Worm (Caenorhabditis elegans) whole organism, L3 larva: ENCODE data around the gene pssy-1.

ENCODE experiments used
- R02D3.7 ChIP-seq: fragments of 150-350 bp; optimal IDR thresholded peaks from 2 replicates; lab custom pipeline; 2014; ENCODE audit warnings: missing biosample characterization, missing genetic modification characterization
- ZK546.5 ChIP-seq: sonication (generic microtip); optimal IDR thresholded peaks from 2 replicates; lab custom pipeline; 2017; ENCODE audit warnings: missing biosample characterization, missing genetic modification characterization
- aly-2 ChIP-seq: fragments of 150-350 bp; optimal IDR thresholded peaks from 2 replicates; lab custom pipeline; 2014; ENCODE audit warnings: missing biosample characterization, missing genetic modification characterization
- ama-1 ChIP-seq: fragments of 150-350 bp; optimal IDR thresholded peaks from 2 replicates; lab custom pipeline; 2018
- ceh-16 ChIP-seq: sonication (generic microtip); optimal IDR thresholded peaks from 2 replicates; lab custom pipeline; 2017; ENCODE audit warnings: missing biosample characterization, missing genetic modification characterization
- daf-12 ChIP-seq: fragments of 150-350 bp; optimal IDR thresholded peaks from 2 replicates; lab custom pipeline; 2014; ENCODE audit warnings: missing biosample characterization, missing genetic modification reagents, missing genetic modification characterization
- egl-27 ChIP-seq: sonication (generic microtip); optimal IDR thresholded peaks from 4 replicates; lab custom pipeline; 2017; ENCODE audit warnings: missing biosample characterization, missing genetic modification reagents, missing genetic modification characterization
- egl-5 ChIP-seq: fragments of 150-350 bp; optimal IDR thresholded peaks from 2 replicates; lab custom pipeline; 2017; ENCODE audit warnings: missing biosample characterization, missing genetic modification reagents, missing genetic modification characterization, inconsistent platforms
- elt-1 ChIP-seq: fragments of 150-350 bp; optimal IDR thresholded peaks from 2 replicates; lab custom pipeline; 2014; ENCODE audit warnings: missing biosample characterization, missing genetic modification characterization
- elt-2 ChIP-seq: sonication (generic microtip); optimal IDR thresholded peaks from 2 replicates; lab custom pipeline; 2016; ENCODE audit warnings: missing genetic modification reagents, mild to moderate bottlenecking, missing genetic modification characterization, missing compliant biosample characterization
- elt-3 ChIP-seq, 3 experiments: fragments of 150-350 bp in 1 of 3; sonication (generic microtip) in 2 of 3; optimal IDR thresholded peaks; 2 replicates in 2 of 3; 4 replicates in 1 of 3; lab custom pipeline; 2014 to 2017; ENCODE audit warnings: missing biosample characterization in 3 of 3, missing genetic modification characterization in 3 of 3
- eor-1 ChIP-seq, 2 experiments: fragments of 150-350 bp; optimal IDR thresholded peaks; 2 replicates each; lab custom pipeline; 2014 to 2018; ENCODE audit warnings: missing biosample characterization in 2 of 2, missing genetic modification characterization in 2 of 2
- fkh-10 ChIP-seq: sonication (generic microtip); optimal IDR thresholded peaks from 2 replicates; lab custom pipeline; 2017; ENCODE audit warnings: missing biosample characterization, missing genetic modification reagents, missing genetic modification characterization
- fkh-2 ChIP-seq: fragments of 150-350 bp; optimal IDR thresholded peaks from 2 replicates; lab custom pipeline; 2014; ENCODE audit warnings: missing biosample characterization, missing genetic modification reagents, missing genetic modification characterization
- fos-1 ChIP-seq: fragments of 150-350 bp; optimal IDR thresholded peaks from 2 replicates; lab custom pipeline; 2014; ENCODE audit warnings: missing biosample characterization, missing genetic modification characterization
- jun-1 ChIP-seq: fragments of 150-350 bp; optimal IDR thresholded peaks from 2 replicates; lab custom pipeline; 2014; ENCODE audit warnings: missing biosample characterization, missing genetic modification reagents, missing genetic modification characterization
- lin-15B ChIP-seq: fragments of 150-350 bp; optimal IDR thresholded peaks from 2 replicates; lab custom pipeline; 2014; ENCODE audit warnings: missing biosample characterization, missing genetic modification characterization
- lin-39 ChIP-seq: fragments of 150-350 bp; optimal IDR thresholded peaks from 2 replicates; lab custom pipeline; 2018; ENCODE audit warnings: missing biosample characterization, missing genetic modification reagents, missing genetic modification characterization
- lsy-12 ChIP-seq: sonication (generic microtip); optimal IDR thresholded peaks from 2 replicates; lab custom pipeline; 2016; ENCODE audit warnings: mild to moderate bottlenecking, missing genetic modification characterization, missing compliant biosample characterization
- nhr-11 ChIP-seq: fragments of 150-350 bp; optimal IDR thresholded peaks from 2 replicates; lab custom pipeline; 2014; ENCODE audit warnings: missing biosample characterization, missing genetic modification characterization
- nhr-12 ChIP-seq: fragments of 150-350 bp; optimal IDR thresholded peaks from 2 replicates; lab custom pipeline; 2014; ENCODE audit warnings: missing biosample characterization, missing genetic modification characterization
- nhr-23 ChIP-seq: fragments of 150-350 bp; optimal IDR thresholded peaks from 2 replicates; lab custom pipeline; 2014; ENCODE audit warnings: missing biosample characterization, missing genetic modification reagents, missing genetic modification characterization
- nhr-237 ChIP-seq: fragments of 150-350 bp; optimal IDR thresholded peaks from 2 replicates; lab custom pipeline; 2014; ENCODE audit warnings: missing biosample characterization, missing genetic modification characterization
- nhr-25 ChIP-seq: sonication (generic microtip); optimal IDR thresholded peaks from 2 replicates; lab custom pipeline; 2017; ENCODE audit warnings: missing biosample characterization, missing genetic modification characterization
- nhr-28 ChIP-seq: fragments of 150-350 bp; optimal IDR thresholded peaks from 2 replicates; lab custom pipeline; 2014; ENCODE audit warnings: missing biosample characterization, missing genetic modification characterization
- nhr-43 ChIP-seq: sonication (generic microtip); optimal IDR thresholded peaks from 2 replicates; lab custom pipeline; 2016; ENCODE audit warnings: mild to moderate bottlenecking, missing genetic modification characterization, missing compliant biosample characterization; ENCODE audit not compliant: poor library complexity, severe bottlenecking
- nhr-67 ChIP-seq: fragments of 150-350 bp; optimal IDR thresholded peaks from 2 replicates; lab custom pipeline; 2014; ENCODE audit warnings: missing biosample characterization, missing genetic modification characterization
- nhr-76 ChIP-seq: fragments of 150-350 bp; sonication (generic microtip); optimal IDR thresholded peaks from 5 replicates; lab custom pipeline; 2014; ENCODE audit warnings: missing biosample characterization, missing genetic modification characterization
- nhr-77 ChIP-seq: fragments of 150-350 bp; optimal IDR thresholded peaks from 2 replicates; lab custom pipeline; 2014; ENCODE audit warnings: missing biosample characterization, missing genetic modification characterization
- pha-4 ChIP-seq: fragments of 150-350 bp; optimal IDR thresholded peaks from 2 replicates; lab custom pipeline; 2014; ENCODE audit warnings: missing biosample characterization, missing genetic modification reagents, missing genetic modification characterization
- pqm-1 ChIP-seq: fragments of 150-350 bp; optimal IDR thresholded peaks from 2 replicates; lab custom pipeline; 2017; ENCODE audit warnings: missing biosample characterization, missing genetic modification characterization, inconsistent platforms
- sea-2 ChIP-seq: fragments of 150-350 bp; sonication (generic microtip); optimal IDR thresholded peaks from 4 replicates; lab custom pipeline; 2014; ENCODE audit warnings: missing biosample characterization, missing genetic modification reagents, missing genetic modification characterization
- skn-1 ChIP-seq: fragments of 150-350 bp; optimal IDR thresholded peaks from 2 replicates; lab custom pipeline; 2014; ENCODE audit warnings: missing biosample characterization, missing genetic modification characterization
- unc-39 ChIP-seq: sonication (generic microtip); optimal IDR thresholded peaks from 4 replicates; lab custom pipeline; 2017; ENCODE audit warnings: missing biosample characterization, missing genetic modification characterization
- unc-62 ChIP-seq: fragments of 150-350 bp; sonication (generic microtip); optimal IDR thresholded peaks from 4 replicates; lab custom pipeline; 2014; ENCODE audit warnings: missing biosample characterization, missing genetic modification reagents, missing genetic modification characterization
- zag-1 ChIP-seq: fragments of 150-350 bp; optimal IDR thresholded peaks from 2 replicates; lab custom pipeline; 2014; ENCODE audit warnings: missing biosample characterization, missing genetic modification characterization
- ztf-11 ChIP-seq: fragments of 150-350 bp; optimal IDR thresholded peaks from 2 replicates; lab custom pipeline; 2014; ENCODE audit warnings: missing biosample characterization, missing genetic modification characterization
- ztf-4 ChIP-seq: fragments of 150-350 bp; optimal IDR thresholded peaks from 2 replicates; lab custom pipeline; 2014; ENCODE audit warnings: missing biosample characterization, missing genetic modification characterization

The pssy-1 gene

ce11 chrX:9933291-9934008, 31.9 kb upstream of the pssy-1 start:
- TF ChIP-seq ama-1 (lab: Kevin White, UChicago) = peak; percentile 33
- TF ChIP-seq lin-39 (tag; lab: Kevin White, UChicago) = no peak

- TF ChIP-seq zag-1 (tag; lab: Kevin White, UChicago) = no peak
- no peak for TF ChIP-seq jun-1 (tag; lab: Kevin White, UChicago)
- TF ChIP-seq nhr-43 (tag; lab: Kevin White, UChicago) = no peak
- peak; percentile 67 for TF ChIP-seq elt-2 (tag; lab: Kevin White, UChicago)
- TF ChIP-seq pqm-1 (tag; lab: Kevin White, UChicago) = peak; percentile 52
- TF ChIP-seq fos-1 (tag; lab: Kevin White, UChicago) = no peak
- no peak for TF ChIP-seq nhr-28 (tag; lab: Kevin White, UChicago)
- no peak for TF ChIP-seq eor-1 (tag; optimal IDR thresholded peaks at IDR 0.05; lab: Kevin White, UChicago)
- no peak for TF ChIP-seq ZK546.5
- TF ChIP-seq nhr-76 (tag; lab: Kevin White, UChicago) = no peak
- no peak for TF ChIP-seq aly-2 (tag; lab: Kevin White, UChicago)
- no peak for TF ChIP-seq nhr-237 (tag; lab: Kevin White, UChicago)
- TF ChIP-seq lsy-12 = no peak
- peak; percentile 23 for TF ChIP-seq pha-4 (tag; lab: Kevin White, UChicago)
- TF ChIP-seq daf-12 = no peak
- no peak for TF ChIP-seq elt-3 (tag; optimal IDR thresholded peaks at IDR 0.05; lab: Kevin White, UChicago)
- no peak for TF ChIP-seq sea-2 (GFP tag; lab: Kevin White, UChicago)
- no peak for TF ChIP-seq egl-5 (tag; lab: Kevin White, UChicago)
Measured at ce11 chrX:9934009-9934323, 31.4 kb upstream of the pssy-1 start.

- TF ChIP-seq egl-27 (tag; lab: Kevin White, UChicago) (no peak), unc-39 (no peak), lin-39 (tag; lab: Kevin White, UChicago) (no peak), daf-12 (no peak), elt-2 (tag; lab: Kevin White, UChicago) (no peak), nhr-23 (peak; percentile 34), nhr-76 (tag; lab: Kevin White, UChicago) (no peak), eor-1 (tag; optimal IDR thresholded peaks at IDR 0.05; lab: Kevin White, UChicago) (no peak), aly-2 (tag; lab: Kevin White, UChicago) (no peak), nhr-77 (no peak), nhr-67 (tag; lab: Kevin White, UChicago) (no peak), pqm-1 (tag; lab: Kevin White, UChicago) (no peak), nhr-11 (tag; lab: Kevin White, UChicago) (no peak), fos-1 (tag; lab: Kevin White, UChicago) (no peak), nhr-25 (tag; lab: Kevin White, UChicago) (peak; percentile 73), nhr-12 (tag; lab: Kevin White, UChicago) (no peak), jun-1 (tag; lab: Kevin White, UChicago) (no peak), nhr-28 (tag; lab: Kevin White, UChicago) (no peak), elt-3 (tag; optimal IDR thresholded peaks at IDR 0.05; lab: Kevin White, UChicago) (no peak), ceh-16 (tag; lab: Kevin White, UChicago) (no peak), fkh-10 (GFP tag; lab: Kevin White, UChicago) (no peak), ztf-11 (tag; lab: Kevin White, UChicago) (no peak), elt-1 (no peak), zag-1 (tag; lab: Kevin White, UChicago) (no peak), lin-15B (no peak), sea-2 (GFP tag; lab: Kevin White, UChicago) (no peak), nhr-43 (tag; lab: Kevin White, UChicago) (peak; percentile 20), ztf-4 (no peak), R02D3.7 (tag; lab: Kevin White, UChicago) (no peak), nhr-237 (tag; lab: Kevin White, UChicago) (no peak), skn-1 (tag; lab: Kevin White, UChicago) (no peak), egl-5 (tag; lab: Kevin White, UChicago) (peak; percentile 45), fkh-2 (tag; lab: Kevin White, UChicago) (no peak), unc-62 (GFP tag; lab: Kevin White, UChicago) (no peak)
- TF ChIP-seq, all 47 proteins: peak for 4
Measured at ce11 chrX:9938091-9938490, 27.3 kb upstream of the pssy-1 start.
